Worm (Caenorhabditis elegans) whole organism, early embryonic: ENCODE measurements around the gene C17C3.5.

Experiments
- B0310.2 ChIP-seq: sonication (generic microtip); optimal IDR thresholded peaks from 2 replicates; lab custom pipeline; 2016; ENCODE audit warnings: mild to moderate bottlenecking, missing genetic modification characterization, missing compliant biosample characterization
- F13C5.2 ChIP-seq: sonication (generic microtip); optimal IDR thresholded peaks from 2 replicates; lab custom pipeline; 2017; ENCODE audit warnings: mild to moderate bottlenecking, missing genetic modification characterization, inconsistent platforms, missing compliant biosample characterization
- ama-1 ChIP-seq: fragments of 150-350 bp; optimal IDR thresholded peaks from 2 replicates; lab custom pipeline; 2014
- ceh-36 ChIP-seq: sonication (generic microtip); optimal IDR thresholded peaks from 2 replicates; lab custom pipeline; 2016; ENCODE audit warnings: missing genetic modification characterization, inconsistent platforms, missing compliant biosample characterization
- flt-1 ChIP-seq: fragments of 200-800 bp; sonication (Bioruptor generic); IDR thresholded peaks from 2 replicates; pipeline ENCODE4 v1.3.6; 2022; ENCODE audit warnings: missing genetic modification characterization, missing compliant biosample characterization
- tbx-37 ChIP-seq: fragments of 200-800 bp; sonication (Bioruptor generic); conservative IDR thresholded peaks from 2 replicates; pipeline ENCODE4 v1.3.6; 2022; ENCODE audit warnings: missing genetic modification reagents, missing genetic modification characterization, missing compliant biosample characterization

DNA sequence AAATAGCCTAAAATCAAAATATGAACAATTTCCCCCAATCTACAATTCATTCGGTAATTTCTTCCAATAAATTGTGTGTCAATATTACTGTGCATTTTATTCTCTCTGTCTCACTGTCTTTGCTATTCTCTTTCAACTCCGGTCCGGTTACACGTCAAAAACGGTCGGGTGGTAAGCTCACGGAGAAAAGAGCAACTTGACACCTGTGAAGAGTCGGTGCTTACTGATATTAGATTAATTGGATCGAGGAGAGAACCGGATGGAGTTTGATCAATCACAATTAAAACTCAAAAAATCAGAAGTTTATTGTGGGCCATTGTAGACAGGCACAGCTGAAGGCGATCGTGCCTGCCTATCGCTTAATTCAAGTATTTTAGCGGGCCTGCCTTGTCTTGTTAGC is 23.3 kb downstream of the C17C3.5 start:
- TF ChIP-seq tbx-37 (GFP tag; lab: Robert Waterston, UW), result no peak
- no peak for TF ChIP-seq flt-1 (GFP tag; lab: Robert Waterston, UW)
- TF ChIP-seq F13C5.2 (tag; lab: Kevin White, UChicago), result no peak
- no peak for TF ChIP-seq ceh-36 (tag; lab: Kevin White, UChicago)
- TF ChIP-seq ama-1 (lab: Kevin White, UChicago), result no peak
- no peak for TF ChIP-seq B0310.2 (tag; lab: Kevin White, UChicago)
